Fruit fly (Drosophila melanogaster) whole organism, pupa: Measurements from ENCODE around the gene CG33308.

Experiments
- CG10348 ChIP-seq: fragments of 200-800 bp; sonication (Bioruptor generic); IDR thresholded peaks from 2 replicates; pipeline ENCODE4 v1.3.6; 2022; ENCODE audit warnings: missing biosample characterization, missing genetic modification characterization
- CG13204 ChIP-seq: fragments of 200-800 bp; sonication (Bioruptor generic); optimal IDR thresholded peaks from 2 replicates; lab custom pipeline; 2018; ENCODE audit warnings: missing biosample characterization, mild to moderate bottlenecking, missing genetic modification characterization, moderate library complexity
- CG14655 ChIP-seq: fragments of 200-800 bp; sonication (Bioruptor generic); optimal IDR thresholded peaks from 3 replicates; lab custom pipeline; 2017; ENCODE audit warnings: mild to moderate bottlenecking, missing biosample characterization, missing genetic modification reagents, missing genetic modification characterization
- CG17806 ChIP-seq: fragments of 200-800 bp; sonication (Bioruptor generic); optimal IDR thresholded peaks from 2 replicates; lab custom pipeline; 2018; ENCODE audit warnings: missing biosample characterization, mild to moderate bottlenecking, missing genetic modification characterization, moderate library complexity
- CG4496 ChIP-seq: fragments of 200-800 bp; sonication (Bioruptor generic); IDR thresholded peaks from 3 replicates; pipeline ENCODE4 v1.3.6; 2022; ENCODE audit warnings: missing biosample characterization, missing genetic modification characterization
- CG8301 ChIP-seq: fragments of 200-800 bp; sonication (Bioruptor generic); optimal IDR thresholded peaks from 2 replicates; lab custom pipeline; 2018; ENCODE audit warnings: missing biosample characterization, mild to moderate bottlenecking, missing genetic modification characterization
- CG9948 ChIP-seq: fragments of 200-800 bp; sonication (Bioruptor generic); optimal IDR thresholded peaks from 2 replicates; lab custom pipeline; 2018; ENCODE audit warnings: missing biosample characterization, mild to moderate bottlenecking, missing genetic modification characterization, moderate library complexity
- EcR ChIP-seq: fragments of 200-800 bp; sonication (Bioruptor generic); optimal IDR thresholded peaks from 3 replicates; lab custom pipeline; 2019; ENCODE audit warnings: missing biosample characterization, missing genetic modification characterization, mild to moderate bottlenecking, moderate library complexity, missing genetic modification reagents
- Pif1B ChIP-seq: fragments of 200-800 bp; sonication (Bioruptor generic); optimal IDR thresholded peaks from 3 replicates; lab custom pipeline; 2016; ENCODE audit warnings: missing biosample characterization, missing genetic modification characterization
- fd96Ca ChIP-seq: fragments of 200-800 bp; sonication (Bioruptor generic); IDR thresholded peaks from 3 replicates; pipeline ENCODE4 v1.3.6; 2022; ENCODE audit warnings: missing biosample characterization, missing genetic modification characterization

DNA sequence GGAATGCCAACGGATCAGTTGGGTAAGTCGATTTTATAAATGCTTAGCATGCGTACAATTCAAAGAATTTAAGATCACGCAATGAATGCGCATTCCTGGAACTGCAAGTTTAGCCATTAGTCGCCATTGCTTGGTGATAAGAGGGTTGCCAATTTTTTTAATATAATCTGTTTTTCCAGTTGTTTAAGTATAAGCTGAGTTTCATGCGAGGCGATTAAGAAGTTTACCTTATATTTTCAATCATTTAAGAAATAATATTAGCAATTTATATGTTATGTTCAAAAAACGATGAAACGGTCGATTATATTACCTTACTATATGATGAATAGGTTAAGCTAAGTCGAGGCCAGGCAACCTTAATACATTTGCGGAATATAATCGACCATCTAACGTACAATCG lies 5.6 kb upstream of the CG33308 start, which contains the start of gene CG18420:
- TF ChIP-seq CG10348 (GFP tag; lab: Robert Waterston, UW) (no peak), CG13204 (GFP tag; lab: Kevin White, UChicago) (no peak), EcR (no peak), CG4496 (no peak), CG14655 (GFP tag; lab: Kevin White, UChicago) (no peak), Pif1B (no peak), CG8301 (tag; lab: Kevin White, UChicago) (no peak), CG17806 (tag; lab: Kevin White, UChicago) (no peak), fd96Ca (GFP tag; lab: Robert Waterston, UW) (no peak), CG9948 (no peak)
